Fruit fly (Drosophila melanogaster): Measurements from ENCODE around the gene CG16890.

dm6 chr2L:13807959-13808358, 23.8 kb upstream of the CG16890 start:
- TF ChIP-seq CG32121 (GFP tag; IDR thresholded peaks at IDR 0.05) (no peak), CG14655 (GFP tag; optimal IDR thresholded peaks at IDR 0.05) (no peak)
